Worm (Caenorhabditis elegans): Measurements from ENCODE around the gene pigw-1.

The pigw-1 gene

ce11 chrII:2903748-2904147, 19.0 kb upstream of the pigw-1 start:
- TF ChIP-seq B0310.2 (tag; optimal IDR thresholded peaks at IDR 0.05) (no peak), pes-1 (GFP tag; IDR thresholded peaks at IDR 0.05) (no peak), flt-1 (GFP tag; IDR thresholded peaks at IDR 0.05) (no peak), hmbx-1 (tag; optimal IDR thresholded peaks at IDR 0.05) (no peak), hnd-1 (tag; optimal IDR thresholded peaks at IDR 0.05) (no peak), F13C5.2 (tag; optimal IDR thresholded peaks at IDR 0.05) (no peak), aly-1 (tag; optimal IDR thresholded peaks at IDR 0.05) (no peak), tbx-11 (GFP tag; IDR thresholded peaks at IDR 0.05) (no peak), hmg-4 (GFP tag; optimal IDR thresholded peaks at IDR 0.05) (no peak), ceh-13 (GFP tag; optimal IDR thresholded peaks at IDR 0.05) (no peak), tra-4 (tag; optimal IDR thresholded peaks at IDR 0.05) (no peak), ceh-36 (tag; optimal IDR thresholded peaks at IDR 0.05) (no peak), scrt-1 (GFP tag; IDR thresholded peaks at IDR 0.05) (no peak)

ce11 chrII:2901158-2901557, 16.4 kb upstream of the pigw-1 start:
- TF ChIP-seq hmbx-1 (tag; optimal IDR thresholded peaks at IDR 0.05) (no peak), ama-1 (optimal IDR thresholded peaks at IDR 0.05) (no peak), scrt-1 (GFP tag; IDR thresholded peaks at IDR 0.05) (no peak), hnd-1 (tag; optimal IDR thresholded peaks at IDR 0.05) (no peak), ceh-13 (GFP tag; optimal IDR thresholded peaks at IDR 0.05) (no peak), tbx-11 (GFP tag; IDR thresholded peaks at IDR 0.05) (no peak), tbx-37 (GFP tag; conservative IDR thresholded peaks at IDR 0.05) (no peak), pes-1 (GFP tag; IDR thresholded peaks at IDR 0.05) (no peak), sea-1 (GFP tag; conservative IDR thresholded peaks at IDR 0.05) (no peak), F13C5.2 (tag; optimal IDR thresholded peaks at IDR 0.05) (no peak), flt-1 (GFP tag; IDR thresholded peaks at IDR 0.05) (no peak), hmg-4 (GFP tag; optimal IDR thresholded peaks at IDR 0.05) (no peak), ets-7 (tag; optimal IDR thresholded peaks at IDR 0.05) (no peak), ceh-36 (tag; optimal IDR thresholded peaks at IDR 0.05) (no peak), aly-1 (tag; optimal IDR thresholded peaks at IDR 0.05) (no peak)

DNA sequence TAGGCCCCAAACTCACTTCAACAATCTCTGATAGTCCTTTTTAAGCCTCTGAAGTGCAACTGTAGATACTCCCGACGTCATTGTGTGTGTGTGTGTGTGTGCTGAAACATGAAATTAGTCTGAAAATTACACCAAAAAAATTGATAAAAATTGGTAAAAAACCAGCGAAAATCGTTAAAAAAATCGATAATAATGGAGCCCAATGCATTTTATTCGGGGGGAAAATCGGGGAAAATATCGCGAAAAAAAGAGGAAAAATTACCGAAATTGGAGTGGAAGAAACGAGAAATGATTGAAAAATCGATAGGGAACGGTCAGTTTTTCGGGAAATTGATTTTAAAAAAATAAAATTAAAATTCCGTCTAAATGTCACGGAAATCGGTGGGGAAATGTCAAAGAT, 15.5 kb upstream of the pigw-1 start, which contains the start of gene ubc-26:
ubc-26 (minus strand) TSS at position 101 of the 400 bp plus-strand sequence.
- TF ChIP-seq hmbx-1 (tag; optimal IDR thresholded peaks at IDR 0.05), result no peak
- TF ChIP-seq ceh-36 (tag; optimal IDR thresholded peaks at IDR 0.05), result no peak
- no peak for TF ChIP-seq F13C5.2 (tag; optimal IDR thresholded peaks at IDR 0.05)
- no peak for TF ChIP-seq pes-1 (GFP tag; IDR thresholded peaks at IDR 0.05)
- no peak for TF ChIP-seq sea-1 (GFP tag; conservative IDR thresholded peaks at IDR 0.05)
- TF ChIP-seq ets-7 (tag; optimal IDR thresholded peaks at IDR 0.05), result no peak
- TF ChIP-seq B0310.2 (tag; optimal IDR thresholded peaks at IDR 0.05), result no peak
- TF ChIP-seq scrt-1 (GFP tag; IDR thresholded peaks at IDR 0.05), result no peak
- no peak for TF ChIP-seq tra-4 (tag; optimal IDR thresholded peaks at IDR 0.05)
- TF ChIP-seq tbx-37 (GFP tag; conservative IDR thresholded peaks at IDR 0.05), result no peak

DNA sequence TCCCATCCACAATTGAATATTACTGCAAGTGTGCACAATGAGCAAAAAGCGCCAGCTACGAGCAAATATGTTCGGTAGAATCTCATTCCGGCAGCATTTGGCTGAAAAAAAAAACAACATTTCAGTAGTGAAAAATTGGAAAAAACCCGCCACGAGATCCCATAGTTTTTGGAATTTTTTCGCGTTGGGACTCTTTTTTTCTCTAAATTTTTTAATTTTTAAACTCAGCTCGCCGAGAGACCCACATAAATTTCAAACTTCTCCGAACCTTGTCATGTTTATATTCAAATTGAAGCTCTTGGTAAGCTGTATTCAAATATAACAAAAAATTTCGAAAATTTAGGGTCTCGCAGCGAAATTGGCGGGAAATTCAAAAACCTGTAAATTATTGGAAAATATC, 9.6 kb upstream of the pigw-1 start, which contains the start of gene sqv-2:
sqv-2 (minus strand) TSS at position 101 of the 400 bp plus-strand sequence.
- no peak for TF ChIP-seq ceh-13 (GFP tag; optimal IDR thresholded peaks at IDR 0.05)
- TF ChIP-seq F13C5.2 (tag; optimal IDR thresholded peaks at IDR 0.05), result no peak
- no peak for TF ChIP-seq ets-7 (tag; optimal IDR thresholded peaks at IDR 0.05)
- TF ChIP-seq ceh-36 (tag; optimal IDR thresholded peaks at IDR 0.05), result no peak
- TF ChIP-seq sea-1 (GFP tag; conservative IDR thresholded peaks at IDR 0.05), result no peak

DNA sequence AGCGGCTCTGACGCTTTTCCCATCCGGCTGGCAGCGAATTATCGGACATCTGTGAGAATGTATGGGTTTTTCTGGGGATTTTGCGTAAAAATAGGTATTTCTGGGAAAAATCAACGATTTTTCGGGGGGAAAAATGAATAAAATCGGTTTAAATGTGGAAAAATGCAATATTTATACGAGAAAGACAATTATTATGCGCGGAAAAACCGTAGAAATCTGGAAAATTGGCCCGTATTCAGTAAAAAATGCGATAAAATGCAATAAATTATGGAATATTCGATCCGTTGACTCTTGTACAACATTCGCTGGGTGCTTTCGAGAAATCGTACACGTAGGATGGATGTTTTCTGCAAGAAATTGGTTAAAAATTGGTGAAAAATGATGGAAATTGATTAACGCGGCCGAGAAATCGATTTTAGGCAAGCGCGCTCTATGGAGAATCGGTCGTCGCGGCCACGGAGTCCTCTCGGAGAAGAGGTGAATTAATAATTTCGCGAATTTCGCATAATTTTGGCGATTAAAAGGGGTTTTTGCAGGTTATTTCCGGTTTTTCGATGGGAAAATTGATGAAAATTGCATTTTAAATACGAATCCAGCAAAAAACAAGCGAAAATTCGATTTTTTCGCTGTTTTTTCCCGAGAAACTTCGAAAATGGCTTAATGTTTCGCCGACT, 4.4 kb upstream of the pigw-1 start, which contains the start of gene pinn-1:
pinn-1 (minus strand) TSS at position 51 of the 674 bp plus-strand sequence.
- TF ChIP-seq F13C5.2 (tag; optimal IDR thresholded peaks at IDR 0.05), result peak; percentile 37
- TF ChIP-seq ama-1 (optimal IDR thresholded peaks at IDR 0.05), result no peak
- TF ChIP-seq aly-1 (tag; optimal IDR thresholded peaks at IDR 0.05), result no peak
- TF ChIP-seq hmbx-1 (tag; optimal IDR thresholded peaks at IDR 0.05), result no peak
- TF ChIP-seq hmg-4 (GFP tag; optimal IDR thresholded peaks at IDR 0.05), result no peak
- peak; percentile 79 for TF ChIP-seq pes-1 (GFP tag; IDR thresholded peaks at IDR 0.05)
- TF ChIP-seq scrt-1 (GFP tag; IDR thresholded peaks at IDR 0.05), result no peak
- peak; percentile 61; the same call in 1 of the 2 replicates for TF ChIP-seq flt-1 (GFP tag; IDR thresholded peaks at IDR 0.05)
- TF ChIP-seq ets-7 (tag; optimal IDR thresholded peaks at IDR 0.05), result no peak
- TF ChIP-seq B0310.2 (tag; optimal IDR thresholded peaks at IDR 0.05), result no peak
- TF ChIP-seq tra-4 (tag; optimal IDR thresholded peaks at IDR 0.05), result no peak
- TF ChIP-seq hnd-1 (tag; optimal IDR thresholded peaks at IDR 0.05), result peak; percentile 19
- TF ChIP-seq ceh-36 (tag; optimal IDR thresholded peaks at IDR 0.05), result no peak
- TF ChIP-seq tbx-37 (GFP tag; conservative IDR thresholded peaks at IDR 0.05), result peak; percentile 77
- TF ChIP-seq tbx-11 (GFP tag; IDR thresholded peaks at IDR 0.05), result no peak
- TF ChIP-seq ceh-13 (GFP tag; optimal IDR thresholded peaks at IDR 0.05), result no peak
- TF ChIP-seq sea-1 (GFP tag; conservative IDR thresholded peaks at IDR 0.05), result no peak; the same call in 1 of the 2 replicates

DNA sequence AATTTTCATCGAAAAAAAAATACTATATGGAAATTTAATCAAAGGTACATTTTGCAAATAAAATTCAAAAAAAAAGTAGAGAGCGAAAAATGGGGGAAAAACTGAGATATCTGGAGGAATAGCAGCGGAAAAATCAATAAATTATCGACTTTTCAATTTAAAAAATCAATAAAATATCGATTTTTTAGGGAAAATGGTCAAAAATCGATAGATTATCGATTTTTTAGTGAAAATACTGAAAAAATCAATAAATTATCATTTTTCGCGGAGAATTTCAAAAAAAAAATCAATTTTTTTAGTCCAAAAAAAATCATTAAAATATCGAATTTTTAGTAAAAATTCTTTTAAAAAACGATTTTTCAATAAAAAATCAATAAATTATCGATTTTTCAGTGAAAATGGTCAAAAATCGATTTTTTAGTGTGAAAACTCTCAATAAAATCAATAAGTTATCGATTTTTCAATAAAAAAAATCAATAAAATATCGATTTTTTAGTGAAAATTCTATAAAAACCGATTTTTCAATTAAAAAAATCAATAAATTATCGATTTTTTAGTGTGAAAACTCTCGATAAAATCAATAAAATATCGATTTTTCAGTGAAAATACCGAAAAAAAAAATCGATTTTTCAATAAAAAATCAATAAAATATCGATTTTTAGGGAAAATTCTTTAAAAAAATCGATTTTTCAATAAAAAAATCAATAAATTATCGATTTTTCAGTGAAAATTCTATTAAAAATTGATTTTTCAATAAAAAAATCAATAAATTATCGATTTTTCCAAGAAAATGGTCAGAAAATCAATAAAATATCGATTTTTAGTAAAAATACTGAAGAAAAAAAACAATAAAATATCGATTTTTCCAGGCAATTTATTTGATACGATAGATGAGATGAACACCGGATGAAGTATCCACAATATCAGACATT, 1.1 kb upstream of the pigw-1 start:
- TF ChIP-seq flt-1 (GFP tag; IDR thresholded peaks at IDR 0.05), result no peak
- no peak for TF ChIP-seq B0310.2 (tag; optimal IDR thresholded peaks at IDR 0.05)
- no peak for TF ChIP-seq ceh-36 (tag; optimal IDR thresholded peaks at IDR 0.05)
- TF ChIP-seq pes-1 (GFP tag; IDR thresholded peaks at IDR 0.05), result no peak
- no peak for TF ChIP-seq F13C5.2 (tag; optimal IDR thresholded peaks at IDR 0.05)
- no peak for TF ChIP-seq aly-1 (tag; optimal IDR thresholded peaks at IDR 0.05)

DNA sequence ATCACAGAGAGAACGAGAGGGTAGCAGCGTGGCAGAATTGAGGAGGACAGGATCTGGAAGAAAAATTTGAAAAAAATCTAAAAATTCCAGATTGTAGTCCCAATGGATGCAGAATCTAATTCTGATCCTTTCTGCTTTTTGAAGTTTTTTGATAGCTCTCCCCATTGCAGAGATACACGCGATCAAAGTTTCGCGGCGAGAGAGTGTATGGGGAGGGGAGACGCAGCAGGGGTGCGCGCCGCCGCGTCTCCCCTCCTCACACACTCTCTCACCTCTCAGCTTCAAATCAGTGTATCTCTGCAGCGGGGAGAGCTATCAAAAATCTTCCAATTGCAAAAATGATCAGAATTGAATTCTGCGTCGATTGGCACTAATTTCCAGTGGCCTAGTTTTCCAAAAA, 3.6 kb downstream of the pigw-1 start:
- TF ChIP-seq flt-1 (GFP tag; IDR thresholded peaks at IDR 0.05), result peak; percentile 29; the same call in 1 of the 2 replicates
- no peak for TF ChIP-seq sea-1 (GFP tag; conservative IDR thresholded peaks at IDR 0.05)

Measured in whole organism, early embryonic.